Fruit fly (Drosophila melanogaster) whole organism, embryonic: ENCODE data around the gene Fie.
A peak's percentile ranks its signal among the peaks of the same experiment; 100 is the strongest.

Experiments
- Awh ChIP-seq: fragments of 200-800 bp; sonication (Bioruptor generic); IDR thresholded peaks from 2 replicates; pipeline ENCODE4, ENCODE4 v1.3.6; 2022; ENCODE audit warnings: missing biosample characterization, missing genetic modification characterization
- CG10543 ChIP-seq: fragments of 200-800 bp; sonication (Bioruptor generic); optimal IDR thresholded peaks from 3 replicates; lab custom pipeline; 2017; ENCODE audit warnings: missing biosample characterization, mild to moderate bottlenecking, missing genetic modification characterization, moderate library complexity
- CG10654 ChIP-seq: fragments of 200-800 bp; sonication (Bioruptor generic); optimal IDR thresholded peaks from 2 replicates; lab custom pipeline; 2016; ENCODE audit warnings: missing biosample characterization, missing genetic modification characterization
- CG11723 ChIP-seq: fragments of 200-800 bp; sonication (Bioruptor generic); optimal IDR thresholded peaks from 2 replicates; lab custom pipeline; 2017; ENCODE audit warnings: missing biosample characterization, mild to moderate bottlenecking, missing genetic modification characterization
- CG13287 ChIP-seq: fragments of 200-800 bp; sonication (Bioruptor generic); IDR thresholded peaks from 2 replicates; pipeline ENCODE4 v1.3.6; 2022; ENCODE audit warnings: missing biosample characterization, missing genetic modification characterization; ENCODE audit not compliant: partially characterized antibody
- CG14014 ChIP-seq: fragments of 200-800 bp; sonication (Bioruptor generic); IDR thresholded peaks from 2 replicates; pipeline ENCODE4 v1.3.6; 2022; ENCODE audit warnings: missing biosample characterization, missing genetic modification characterization
- CG15514 ChIP-seq: fragments of 200-800 bp; sonication (Bioruptor generic); optimal IDR thresholded peaks from 3 replicates; lab custom pipeline; 2017; ENCODE audit warnings: missing biosample characterization, missing genetic modification characterization, mild to moderate bottlenecking, moderate library complexity, missing genetic modification reagents
- CG1647 ChIP-seq: fragments of 200-800 bp; sonication (Bioruptor generic); optimal IDR thresholded peaks from 3 replicates; lab custom pipeline; 2016; ENCODE audit warnings: missing biosample characterization, missing genetic modification characterization
- CG16815 ChIP-seq: fragments of 200-800 bp; sonication (Bioruptor generic); optimal IDR thresholded peaks from 3 replicates; lab custom pipeline; 2017; ENCODE audit warnings: missing biosample characterization, mild to moderate bottlenecking, missing genetic modification characterization
- CG16863 ChIP-seq: fragments of 200-800 bp; sonication (Bioruptor generic); optimal IDR thresholded peaks from 3 replicates; lab custom pipeline; 2016; ENCODE audit warnings: missing biosample characterization, missing genetic modification characterization
- CG17385 ChIP-seq: fragments of 200-800 bp; sonication (Bioruptor generic); optimal IDR thresholded peaks from 3 replicates; lab custom pipeline; 2018; ENCODE audit warnings: missing biosample characterization, mild to moderate bottlenecking, missing genetic modification characterization
- CG31441 ChIP-seq: fragments of 200-800 bp; sonication (Bioruptor generic); IDR thresholded peaks from 2 replicates; pipeline ENCODE4 v1.3.6; 2022; ENCODE audit warnings: missing biosample characterization, missing genetic modification characterization
- CG43689 ChIP-seq: fragments of 200-800 bp; sonication (Bioruptor generic); IDR thresholded peaks from 2 replicates; pipeline ENCODE4 v1.3.6; 2022; ENCODE audit warnings: missing biosample characterization, missing genetic modification characterization
- CG4404 ChIP-seq: fragments of 200-800 bp; sonication (Bioruptor generic); IDR thresholded peaks from 2 replicates; pipeline ENCODE4 v1.3.6; 2022; ENCODE audit warnings: missing biosample characterization, missing genetic modification characterization
- CG7786 ChIP-seq: fragments of 200-800 bp; sonication (Bioruptor generic); optimal IDR thresholded peaks from 2 replicates; lab custom pipeline; 2016; ENCODE audit warnings: missing biosample characterization, missing genetic modification characterization
- CG8281 ChIP-seq: fragments of 200-800 bp; sonication (Bioruptor generic); optimal IDR thresholded peaks from 2 replicates; lab custom pipeline; 2018; ENCODE audit warnings: missing biosample characterization, mild to moderate bottlenecking, missing genetic modification characterization, moderate library complexity
- CG8388 ChIP-seq: fragments of 200-800 bp; sonication (Bioruptor generic); optimal IDR thresholded peaks from 2 replicates; lab custom pipeline; 2019; ENCODE audit warnings: missing biosample characterization, mild to moderate bottlenecking, missing genetic modification characterization, moderate library complexity
- Camta ChIP-seq: fragments of 200-800 bp; sonication (Bioruptor generic); optimal IDR thresholded peaks from 2 replicates; lab custom pipeline; 2016; ENCODE audit warnings: missing biosample characterization, missing genetic modification characterization
- Dref ChIP-seq: fragments of 200-800 bp; sonication (Bioruptor generic); IDR thresholded peaks from 2 replicates; pipeline ENCODE4 v1.3.6; 2022; ENCODE audit warnings: missing biosample characterization, missing genetic modification characterization
- Hr51 ChIP-seq, 2 experiments: fragments of 200-800 bp; sonication (Bioruptor generic); optimal IDR thresholded peaks; 2 replicates in 1 of 2; 3 replicates in 1 of 2; lab custom pipeline; 2016 to 2018; ENCODE audit warnings: missing biosample characterization in 2 of 2, missing genetic modification characterization in 2 of 2, mild to moderate bottlenecking in 1 of 2, moderate library complexity in 1 of 2
- Hr78 ChIP-seq, 2 experiments: fragments of 200-800 bp in 1 of 2; fragments of >200 bp in 1 of 2; sonication (Bioruptor generic) in 1 of 2; optimal IDR thresholded peaks; 2 replicates each; lab custom pipeline; 2017 to 2019; ENCODE audit warnings: missing biosample characterization in 2 of 2, missing genetic modification characterization in 2 of 2, mild to moderate bottlenecking in 1 of 2, moderate library complexity in 1 of 2
- Lhr ChIP-seq: fragments of 200-800 bp; sonication (Bioruptor generic); optimal IDR thresholded peaks from 3 replicates; lab custom pipeline; 2017; ENCODE audit warnings: mild to moderate bottlenecking, missing biosample characterization, missing genetic modification reagents, missing genetic modification characterization
- MTF-1 ChIP-seq: fragments of 200-800 bp; sonication (Bioruptor generic); optimal IDR thresholded peaks from 2 replicates; lab custom pipeline; 2018; ENCODE audit warnings: missing biosample characterization, mild to moderate bottlenecking, missing genetic modification characterization, borderline replicate concordance
- Max ChIP-seq: fragments of 200-800 bp; sonication (Bioruptor generic); optimal IDR thresholded peaks from 2 replicates; lab custom pipeline; 2016; ENCODE audit warnings: missing biosample characterization, mild to moderate bottlenecking, missing genetic modification characterization
- Nf-YA ChIP-seq: fragments of 200-800 bp; sonication (Bioruptor generic); IDR thresholded peaks from 2 replicates; pipeline ENCODE4 v1.3.6; 2022; ENCODE audit warnings: missing biosample characterization, missing genetic modification characterization
- Side ChIP-seq: fragments of 200-800 bp; sonication (Bioruptor generic); optimal IDR thresholded peaks from 2 replicates; lab custom pipeline; 2016; ENCODE audit warnings: missing biosample characterization, missing genetic modification characterization
- Sox100B ChIP-seq: fragments of 200-800 bp; sonication (Bioruptor generic); optimal IDR thresholded peaks from 3 replicates; lab custom pipeline; 2018; ENCODE audit warnings: missing biosample characterization, mild to moderate bottlenecking, missing genetic modification characterization
- Sry-β ChIP-seq: fragments of 200-800 bp; sonication (Bioruptor generic); optimal IDR thresholded peaks from 2 replicates; lab custom pipeline; 2018; ENCODE audit warnings: missing biosample characterization, mild to moderate bottlenecking, missing genetic modification characterization, moderate library complexity
- Xbp1 ChIP-seq: fragments of 200-800 bp; sonication (Bioruptor generic); optimal IDR thresholded peaks from 3 replicates; lab custom pipeline; 2016; ENCODE audit warnings: missing biosample characterization, mild to moderate bottlenecking, missing genetic modification characterization
- ara ChIP-seq: fragments of 200-800 bp; sonication (Bioruptor generic); IDR thresholded peaks from 2 replicates; pipeline ENCODE4 v1.3.6; 2022; ENCODE audit warnings: missing biosample characterization, missing genetic modification characterization
- ash1 ChIP-seq: fragments of 200-800 bp; sonication (Bioruptor generic); optimal IDR thresholded peaks from 2 replicates; lab custom pipeline; 2018; ENCODE audit warnings: missing biosample characterization, mild to moderate bottlenecking, missing genetic modification characterization
- chm ChIP-seq: fragments of 200-800 bp; sonication (Bioruptor generic); IDR thresholded peaks from 2 replicates; pipeline ENCODE4 v1.3.6; 2022; ENCODE audit warnings: missing biosample characterization, missing genetic modification characterization
- crc ChIP-seq: fragments of 200-800 bp; sonication (Bioruptor generic); optimal IDR thresholded peaks from 2 replicates; lab custom pipeline; 2016; ENCODE audit warnings: missing biosample characterization, missing genetic modification characterization
- crp ChIP-seq, 2 experiments: fragments of 200-800 bp; sonication (Bioruptor generic); optimal IDR thresholded peaks; 2 replicates in 1 of 2; 3 replicates in 1 of 2; lab custom pipeline; 2017; ENCODE audit warnings: missing biosample characterization in 2 of 2, missing genetic modification characterization in 2 of 2, mild to moderate bottlenecking in 1 of 2, moderate library complexity in 1 of 2
- dpn ChIP-seq, 2 experiments: fragments of 200-800 bp; sonication (Bioruptor generic); optimal IDR thresholded peaks; 3 replicates each; lab custom pipeline; 2016; ENCODE audit warnings: missing biosample characterization in 2 of 2, missing genetic modification characterization in 2 of 2
- dysf ChIP-seq: fragments of 200-800 bp; sonication (Bioruptor generic); IDR thresholded peaks from 3 replicates; pipeline ENCODE4 v1.3.6; 2022; ENCODE audit warnings: missing biosample characterization, missing genetic modification characterization
- fd64A ChIP-seq: fragments of 200-800 bp; sonication (Bioruptor generic); optimal IDR thresholded peaks from 3 replicates; lab custom pipeline; 2018; ENCODE audit warnings: missing biosample characterization, mild to moderate bottlenecking, missing genetic modification characterization
- fd96Cb ChIP-seq: fragments of 200-800 bp; sonication (Bioruptor generic); optimal IDR thresholded peaks from 2 replicates; lab custom pipeline; 2018; ENCODE audit warnings: missing biosample characterization, mild to moderate bottlenecking, missing genetic modification characterization, moderate library complexity
- grau ChIP-seq: fragments of 200-800 bp; optimal IDR thresholded peaks from 3 replicates; lab custom pipeline; 2019; ENCODE audit warnings: missing biosample characterization, mild to moderate bottlenecking, missing genetic modification characterization, moderate library complexity
- hth ChIP-seq: fragments of >200 bp; optimal IDR thresholded peaks from 2 replicates; lab custom pipeline; 2017; ENCODE audit warnings: inconsistent platforms
- kah ChIP-seq: fragments of 200-800 bp; sonication (Bioruptor generic); optimal IDR thresholded peaks from 2 replicates; lab custom pipeline; 2018; ENCODE audit warnings: missing biosample characterization, mild to moderate bottlenecking, missing genetic modification characterization
- luna ChIP-seq: fragments of 200-800 bp; sonication (Bioruptor generic); optimal IDR thresholded peaks from 2 replicates; lab custom pipeline; 2016; ENCODE audit warnings: missing biosample characterization, missing genetic modification characterization
- nom ChIP-seq: fragments of 200-800 bp; sonication (Bioruptor generic); optimal IDR thresholded peaks from 2 replicates; lab custom pipeline; 2017; ENCODE audit warnings: missing biosample characterization, missing genetic modification characterization, mild to moderate bottlenecking, moderate library complexity, missing genetic modification reagents
- sob ChIP-seq: fragments of 200-800 bp; sonication (Bioruptor generic); IDR thresholded peaks from 2 replicates; pipeline ENCODE4 v1.3.6; 2022; ENCODE audit warnings: missing biosample characterization, missing genetic modification characterization
- tap ChIP-seq: fragments of 200-800 bp; optimal IDR thresholded peaks from 3 replicates; lab custom pipeline; 2019; ENCODE audit warnings: missing biosample characterization, mild to moderate bottlenecking, missing genetic modification characterization, moderate library complexity
- tup ChIP-seq: fragments of 200-800 bp; sonication (Bioruptor generic); optimal IDR thresholded peaks from 2 replicates; lab custom pipeline; 2016; ENCODE audit warnings: missing biosample characterization, mild to moderate bottlenecking, missing genetic modification characterization, moderate library complexity
- unc-4 ChIP-seq: fragments of 200-800 bp; sonication (Bioruptor generic); IDR thresholded peaks from 2 replicates; pipeline ENCODE4 v1.3.6; 2022; ENCODE audit warnings: missing biosample characterization, missing genetic modification characterization; ENCODE audit not compliant: partially characterized antibody
- yki ChIP-seq: fragments of >200 bp; optimal IDR thresholded peaks from 3 replicates; lab custom pipeline; 2018

Fie gene

DNA sequence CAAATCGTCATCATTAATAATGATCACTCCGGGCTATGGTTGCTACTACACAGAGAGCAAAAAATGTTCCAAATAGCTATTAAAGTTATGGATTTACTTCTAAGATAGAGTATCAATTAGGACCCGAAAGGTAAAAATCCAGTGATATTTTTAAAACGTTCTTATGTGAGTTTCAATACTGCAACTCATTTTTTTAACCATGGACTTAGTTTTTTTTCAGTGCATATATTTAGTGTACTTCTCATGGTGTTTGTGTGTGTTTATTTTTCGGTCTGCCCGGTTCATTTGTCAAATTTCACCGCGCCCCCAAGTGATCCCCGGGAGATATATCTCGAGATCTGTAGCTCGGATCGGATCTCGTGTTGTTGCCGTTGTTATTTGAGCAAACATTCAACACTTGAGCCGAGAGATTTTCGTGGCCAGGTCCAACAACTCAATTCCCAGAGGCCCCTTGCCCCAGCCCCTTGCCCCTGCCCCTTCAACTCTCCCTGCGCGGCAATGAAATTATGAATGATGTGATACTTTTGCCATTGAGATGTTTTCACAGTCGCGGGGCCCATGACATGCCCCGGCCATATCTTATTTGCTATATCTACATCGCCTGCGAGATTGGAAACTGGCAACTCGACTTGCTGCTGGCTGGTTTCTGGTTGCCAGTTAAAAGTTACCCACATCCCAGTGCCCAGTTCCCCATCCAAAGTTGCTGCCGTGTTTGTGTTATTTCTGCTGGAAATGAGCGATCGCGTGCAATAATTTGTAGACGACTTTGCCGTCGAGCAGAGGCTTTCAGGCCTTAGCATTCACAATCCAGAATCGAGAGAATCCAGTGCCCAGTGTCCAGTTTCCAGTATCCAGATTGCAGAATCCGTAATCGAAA lies 29.6 kb upstream of the Fie start (continued):
- TF ChIP-seq Hr78 (GFP tag; optimal IDR thresholded peaks at IDR 0.05; lab: Kevin White, UChicago) (peak in 1 of 2 experiments; percentile 56), kah (GFP tag; lab: Kevin White, UChicago) (no peak), tap (tag; lab: Kevin White, UChicago) (no peak), dpn (GFP tag; optimal IDR thresholded peaks at IDR 0.05; lab: Kevin White, UChicago) (peak in 1 of 2 experiments; percentile 61), Lhr (GFP tag; lab: Kevin White, UChicago) (peak; percentile 55), CG14014 (GFP tag; lab: Robert Waterston, UW) (no peak), CG43689 (GFP tag; lab: Robert Waterston, UW) (no peak), Camta (GFP tag; lab: Kevin White, UChicago) (peak; percentile 49), CG8388 (GFP tag; lab: Kevin White, UChicago) (peak; percentile 52), CG31441 (peak; percentile 84), Sry-β (no peak), fd64A (GFP tag; lab: Kevin White, UChicago) (peak; percentile 27), Side (peak; percentile 10), CG17385 (GFP tag; lab: Kevin White, UChicago) (peak; percentile 49), CG8281 (tag; lab: Kevin White, UChicago) (no peak), CG15514 (no peak), chm (GFP tag; lab: Robert Waterston, UW) (peak; percentile 71; the same call in 1 of the 2 replicates), CG7786 (GFP tag; lab: Kevin White, UChicago) (peak; percentile 60), Awh (peak; percentile 84), Hr51 (GFP tag; optimal IDR thresholded peaks at IDR 0.05; lab: Kevin White, UChicago) (peak; percentile 29 to 59), dysf (GFP tag; lab: Robert Waterston, UW) (0 out of 3 replicates have a peak, but pooled peaks have one; percentile 36), yki (lab: Kevin White, UChicago) (no peak), Nf-YA (GFP tag; lab: Robert Waterston, UW) (no peak), hth (lab: Kevin White, UChicago) (no peak), MTF-1 (GFP tag; lab: Kevin White, UChicago) (peak; percentile 33), unc-4 (GFP tag; lab: Robert Waterston, UW) (no peak), nom (GFP tag; lab: Kevin White, UChicago) (no peak), CG10654 (GFP tag; lab: Kevin White, UChicago) (peak; percentile 78), CG16815 (GFP tag; lab: Kevin White, UChicago) (peak; percentile 79), Sox100B (peak; percentile 57), CG1647 (peak; percentile 36), ara (GFP tag; lab: Robert Waterston, UW) (peak; percentile 67), CG11723 (GFP tag; lab: Kevin White, UChicago) (peak; percentile 20), luna (GFP tag; lab: Kevin White, UChicago) (no peak), CG4404 (GFP tag; lab: Robert Waterston, UW) (peak; percentile 35; the same call in 1 of the 2 replicates), tup (GFP tag; lab: Kevin White, UChicago) (peak; percentile 3), Dref (no peak), Xbp1 (GFP tag; lab: Kevin White, UChicago) (peak; percentile 74), sob (GFP tag; lab: Robert Waterston, UW) (no peak; the same call in 1 of the 2 replicates), Max (peak; percentile 63), CG13287 (GFP tag; lab: Robert Waterston, UW) (no peak), crc (GFP tag; lab: Kevin White, UChicago) (no peak), fd96Cb (tag; lab: Kevin White, UChicago) (peak; percentile 81), grau (tag; lab: Kevin White, UChicago) (peak; percentile 72), crp (GFP tag; optimal IDR thresholded peaks at IDR 0.05; lab: Kevin White, UChicago) (no peak), CG10543 (no peak), CG16863 (GFP tag; lab: Kevin White, UChicago) (peak; percentile 77), ash1 (no peak)
